Fruit fly (Drosophila melanogaster): ENCODE data around the gene Usp47.

Usp47 gene

dm6 chr3L:5768532-5769497 is 16.0 kb downstream of the Usp47 start, which contains the start of the genes Ppat-Dpck and scny (continued):
- TF ChIP-seq Ets21C (GFP tag; optimal IDR thresholded peaks at IDR 0.05) (no peak), CG6163 (GFP tag; IDR thresholded peaks at IDR 0.05) (no peak; the same call in 2 of the 3 replicates), Eip93F (GFP tag; optimal IDR thresholded peaks at IDR 0.05) (no peak)

DNA sequence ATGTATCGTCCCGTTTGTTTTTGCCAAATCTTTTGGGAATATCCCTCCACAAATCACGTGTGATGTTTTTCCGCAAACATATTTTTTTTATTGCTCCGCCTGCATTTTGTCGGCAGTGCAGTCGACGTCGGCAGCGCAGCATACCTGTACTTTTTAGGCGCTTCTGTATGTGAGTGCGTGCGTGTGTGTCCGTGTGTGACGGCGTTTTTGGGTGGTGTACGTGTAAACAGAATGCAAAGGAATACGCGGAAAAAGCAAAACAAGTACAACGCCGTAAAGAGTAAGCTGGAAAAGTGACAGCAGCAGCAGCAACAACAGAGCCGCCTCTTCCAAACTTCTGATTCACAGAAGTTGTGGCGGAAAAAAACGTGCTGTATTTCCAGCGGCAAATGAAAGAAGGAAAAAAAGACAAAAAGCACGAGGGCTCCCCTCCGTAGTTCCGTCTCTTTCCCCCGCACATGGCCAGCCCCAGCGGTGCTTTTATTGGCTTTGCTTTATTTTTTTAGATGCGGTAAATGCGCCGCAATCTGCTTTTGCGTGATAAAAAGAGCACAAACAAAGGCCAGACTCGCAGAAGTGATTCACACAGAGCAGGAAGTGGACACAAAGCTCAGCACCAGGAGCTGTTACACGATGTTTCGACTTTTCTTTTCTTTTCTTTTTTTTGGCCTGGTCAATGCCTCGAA is 17.5 kb downstream of the Usp47 start:
- TF ChIP-seq Gug (GFP tag; IDR thresholded peaks at IDR 0.05) (no peak), fd59A (GFP tag; optimal IDR thresholded peaks at IDR 0.05) (peak; percentile 62), eg (GFP tag; IDR thresholded peaks at IDR 0.05) (peak; percentile 66; the same call in 2 of the 3 replicates), CG6792 (GFP tag; optimal IDR thresholded peaks at IDR 0.05) (peak; percentile 46), dsx (GFP tag; optimal IDR thresholded peaks at IDR 0.05; ENCODE audit: poor library complexity, severe bottlenecking) (peak; percentile 62), dac (GFP tag; optimal IDR thresholded peaks at IDR 0.05) (peak; percentile 6), lz (GFP tag; optimal IDR thresholded peaks at IDR 0.05) (no peak), Met (GFP tag; optimal IDR thresholded peaks at IDR 0.05) (no peak), Ets21C (GFP tag; optimal IDR thresholded peaks at IDR 0.05) (no peak), CG10631 (GFP tag; optimal IDR thresholded peaks at IDR 0.05) (no peak), CG6163 (GFP tag; IDR thresholded peaks at IDR 0.05) (peak; percentile 90), Hr39 (GFP tag; optimal IDR thresholded peaks at IDR 0.05) (no peak), Sox102F (GFP tag; optimal IDR thresholded peaks at IDR 0.05) (no peak), CG31627 (GFP tag; optimal IDR thresholded peaks at IDR 0.05) (no peak), spab (GFP tag; optimal IDR thresholded peaks at IDR 0.05) (peak; percentile 86), Ets96B (tag; optimal IDR thresholded peaks at IDR 0.05) (peak; percentile 83), Smox (GFP tag; optimal IDR thresholded peaks at IDR 0.05) (no peak), CG3919 (GFP tag; optimal IDR thresholded peaks at IDR 0.05) (peak; percentile 12), esn (GFP tag; optimal IDR thresholded peaks at IDR 0.05) (no peak), Sox15 (GFP tag; optimal IDR thresholded peaks at IDR 0.05) (no peak), CG10669 (GFP tag; optimal IDR thresholded peaks at IDR 0.05) (peak; percentile 78), CG8319 (GFP tag; optimal IDR thresholded peaks at IDR 0.05) (no peak), Eip78C (GFP tag) (peak; percentile 79), CG16779 (tag; optimal IDR thresholded peaks at IDR 0.05) (peak; percentile 85), Lpt (GFP tag; optimal IDR thresholded peaks at IDR 0.05) (peak; percentile 57), CG7368 (GFP tag; optimal IDR thresholded peaks at IDR 0.05) (no peak), CG1621 (tag; optimal IDR thresholded peaks at IDR 0.05) (peak; percentile 85), ss (GFP tag; optimal IDR thresholded peaks at IDR 0.05) (peak; percentile 94 to 97), fd85E (GFP tag; optimal IDR thresholded peaks at IDR 0.05) (no peak), Sox14 (GFP tag; optimal IDR thresholded peaks at IDR 0.05) (no peak), CG8119 (GFP tag; IDR thresholded peaks at IDR 0.05) (peak; percentile 84), salr (GFP tag; optimal IDR thresholded peaks at IDR 0.05) (peak in 1 of 2 experiments; percentile 58), Eip93F (GFP tag; optimal IDR thresholded peaks at IDR 0.05) (peak; percentile 50), Hr4 (GFP tag; optimal IDR thresholded peaks at IDR 0.05) (no peak), acj6 (GFP tag; optimal IDR thresholded peaks at IDR 0.05) (no peak), CG32006 (GFP tag; optimal IDR thresholded peaks at IDR 0.05) (peak; percentile 58), CG3032 (tag; optimal IDR thresholded peaks at IDR 0.05) (peak; percentile 82), CG15336 (GFP tag; IDR thresholded peaks at IDR 0.05) (peak; percentile 52), CG8632 (GFP tag; optimal IDR thresholded peaks at IDR 0.05) (no peak), topi (GFP tag; optimal IDR thresholded peaks at IDR 0.05) (no peak), net (GFP tag; optimal IDR thresholded peaks at IDR 0.05) (peak; percentile 78), CG11294 (GFP tag; IDR thresholded peaks at IDR 0.05) (no peak), CG4318 (GFP tag; optimal IDR thresholded peaks at IDR 0.05) (no peak), CG9139 (GFP tag; optimal IDR thresholded peaks at IDR 0.05) (peak; percentile 94), cyc (GFP tag; optimal IDR thresholded peaks at IDR 0.05) (no peak), CG11762 (GFP tag; optimal IDR thresholded peaks at IDR 0.05; ENCODE audit: insufficient read depth) (peak; percentile 53)

All from whole organism, prepupa.